Worm (Caenorhabditis elegans) whole organism, mixed stage, embryonic: ENCODE results near the gene mec-4.

Source experiments
- M03D4.4 ChIP-seq: sonication (generic microtip); optimal IDR thresholded peaks from 2 replicates; lab custom pipeline; 2017; ENCODE audit warnings: mild to moderate bottlenecking, missing genetic modification characterization, missing compliant biosample characterization
- blmp-1 ChIP-seq: fragments of 150-350 bp; optimal IDR thresholded peaks from 2 replicates; lab custom pipeline; 2014; ENCODE audit warnings: missing biosample characterization, missing genetic modification characterization
- drap-1 ChIP-seq: fragments of 200-800 bp; sonication (Bioruptor generic); optimal IDR thresholded peaks from 3 replicates; lab custom pipeline; 2018; ENCODE audit warnings: mild to moderate bottlenecking, missing genetic modification characterization, missing compliant biosample characterization
- elt-1 ChIP-seq: sonication (generic microtip); optimal IDR thresholded peaks from 2 replicates; lab custom pipeline; 2017; ENCODE audit warnings: missing genetic modification characterization, mild to moderate bottlenecking, missing compliant biosample characterization, antibody characterized with exemption, moderate library complexity, borderline replicate concordance; ENCODE audit not compliant: insufficient read depth
- elt-3 ChIP-seq: fragments of 150-350 bp; optimal IDR thresholded peaks from 2 replicates; lab custom pipeline; 2014; ENCODE audit warnings: missing biosample characterization, missing genetic modification characterization
- lin-13 ChIP-seq: fragments of 150-350 bp; optimal IDR thresholded peaks from 2 replicates; lab custom pipeline; 2014; ENCODE audit warnings: missing biosample characterization, missing genetic modification characterization
- nhr-12 ChIP-seq: fragments of 150-350 bp; optimal IDR thresholded peaks from 2 replicates; lab custom pipeline; 2014; ENCODE audit warnings: missing biosample characterization, missing genetic modification characterization
- nhr-237 ChIP-seq: fragments of 150-350 bp; optimal IDR thresholded peaks from 2 replicates; lab custom pipeline; 2014; ENCODE audit warnings: missing biosample characterization, missing genetic modification characterization
- pha-4 ChIP-seq: fragments of 150-350 bp; optimal IDR thresholded peaks from 2 replicates; lab custom pipeline; 2018; ENCODE audit warnings: missing biosample characterization, missing genetic modification reagents, missing genetic modification characterization
- sptf-1 ChIP-seq: sonication (generic microtip); optimal IDR thresholded peaks from 2 replicates; lab custom pipeline; 2017; ENCODE audit warnings: mild to moderate bottlenecking, missing genetic modification characterization, moderate library complexity, missing compliant biosample characterization
- ztf-11 ChIP-seq: fragments of 150-350 bp; optimal IDR thresholded peaks from 2 replicates; lab custom pipeline; 2014; ENCODE audit warnings: missing biosample characterization, missing genetic modification characterization

- TF ChIP-seq M03D4.4 (tag; lab: Kevin White, UChicago) (no peak), blmp-1 (no peak), pha-4 (tag; lab: Kevin White, UChicago) (no peak), nhr-12 (no peak), elt-3 (no peak), ztf-11 (tag; lab: Kevin White, UChicago) (no peak), lin-13 (tag; lab: Kevin White, UChicago) (no peak), sptf-1 (tag; lab: Kevin White, UChicago) (no peak), drap-1 (GFP tag; lab: Kevin White, UChicago) (no peak), elt-1 (tag; lab: Kevin White, UChicago) (no peak), nhr-237 (tag; lab: Kevin White, UChicago) (no peak)
Measured at ce11 chrX:16792700-16793176, 14.2 kb downstream of the mec-4 start, which contains the start of gene got-1.2.
